Fruit fly (Drosophila melanogaster): ENCODE results near the gene mRpS21.

mRpS21 gene

DNA sequence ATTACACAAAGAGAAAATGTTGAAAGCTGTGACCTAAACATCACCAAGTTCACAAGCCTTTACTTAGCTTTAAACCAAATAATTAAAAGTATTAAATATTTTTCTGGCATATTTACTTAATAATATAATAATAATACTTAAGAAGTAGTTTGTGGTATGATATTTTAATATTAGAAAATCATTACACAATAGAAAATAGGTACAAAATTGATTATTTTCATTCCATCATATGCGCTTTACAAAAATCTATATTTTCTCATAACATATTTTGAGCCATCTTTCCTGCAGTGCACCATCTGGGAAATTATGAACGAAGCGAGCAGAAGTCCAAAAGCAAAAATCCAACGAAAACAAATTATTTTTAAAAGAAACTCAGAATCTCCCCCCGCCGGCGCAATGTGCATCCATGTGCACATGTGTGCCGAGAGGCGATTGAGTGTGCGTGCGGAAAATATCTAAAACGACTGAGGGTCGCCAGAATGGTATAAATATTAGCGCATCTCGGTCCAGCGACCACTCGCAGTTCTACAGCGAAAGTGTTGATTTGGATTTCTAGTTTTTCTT lies 43.9 kb upstream of the mRpS21 start, which contains the start of gene Act87E (continued):
- TF ChIP-seq pros (GFP tag; optimal IDR thresholded peaks at IDR 0.05): peak; percentile 16
- no peak for TF ChIP-seq slp2 (GFP tag; optimal IDR thresholded peaks at IDR 0.05)
- no peak for TF ChIP-seq HmgD (GFP tag; optimal IDR thresholded peaks at IDR 0.05)
- TF ChIP-seq CG11456 (GFP tag; IDR thresholded peaks at IDR 0.05): no peak
- no peak for TF ChIP-seq Sry-β (GFP tag; optimal IDR thresholded peaks at IDR 0.05)
- TF ChIP-seq bbx (GFP tag; IDR thresholded peaks at IDR 0.05; ENCODE audit: partially characterized antibody): no peak; the same call in 1 of the 2 replicates
- TF ChIP-seq D19A (tag; optimal IDR thresholded peaks at IDR 0.05): peak; percentile 81
- TF ChIP-seq her (GFP tag; optimal IDR thresholded peaks at IDR 0.05): no peak
- TF ChIP-seq CG18619 (GFP tag; optimal IDR thresholded peaks at IDR 0.05): peak; percentile 59
- TF ChIP-seq CG1832 (GFP tag; optimal IDR thresholded peaks at IDR 0.05): no peak
- no peak for TF ChIP-seq Dad (GFP tag; optimal IDR thresholded peaks at IDR 0.05)
- peak; percentile 54 for TF ChIP-seq CG17385 (GFP tag; optimal IDR thresholded peaks at IDR 0.05)
- TF ChIP-seq chn (GFP tag; optimal IDR thresholded peaks at IDR 0.05): peak; percentile 0
- no peak for TF ChIP-seq Rx (GFP tag; IDR thresholded peaks at IDR 0.05)
- no peak for TF ChIP-seq gt (GFP tag; IDR thresholded peaks at IDR 0.05)
- TF ChIP-seq amos (GFP tag; IDR thresholded peaks at IDR 0.05; ENCODE audit: partially characterized antibody): no peak
- TF ChIP-seq Hsf (GFP tag; optimal IDR thresholded peaks at IDR 0.05): no peak
- TF ChIP-seq Nf-YB (GFP tag; optimal IDR thresholded peaks at IDR 0.05): peak; percentile 47
- peak; percentile 42 for TF ChIP-seq CG2202 (tag; optimal IDR thresholded peaks at IDR 0.05)
- peak; percentile 58 for TF ChIP-seq stc (GFP tag; IDR thresholded peaks at IDR 0.05)
- TF ChIP-seq Lhr (GFP tag; optimal IDR thresholded peaks at IDR 0.05): no peak
- no peak for TF ChIP-seq crp (GFP tag; optimal IDR thresholded peaks at IDR 0.05)
- TF ChIP-seq CG18011 (GFP tag; optimal IDR thresholded peaks at IDR 0.05): no peak
- TF ChIP-seq grau (tag; optimal IDR thresholded peaks at IDR 0.05): peak; percentile 82
- no peak for TF ChIP-seq ems (GFP tag; optimal IDR thresholded peaks at IDR 0.05)
- peak; percentile 78 for TF ChIP-seq CG10267 (tag; optimal IDR thresholded peaks at IDR 0.05)
- no peak for TF ChIP-seq CG17328 (GFP tag; IDR thresholded peaks at IDR 0.05)
- TF ChIP-seq CG4820 (GFP tag; optimal IDR thresholded peaks at IDR 0.05): peak; percentile 15
- TF ChIP-seq aop (GFP tag; IDR thresholded peaks at IDR 0.05): no peak
- TF ChIP-seq CkIIα-i1 (GFP tag; IDR thresholded peaks at IDR 0.05): no peak
- TF ChIP-seq insv (GFP tag; optimal IDR thresholded peaks at IDR 0.05): no peak
- peak; percentile 3 for TF ChIP-seq stwl (tag; optimal IDR thresholded peaks at IDR 0.05)
- no peak for TF ChIP-seq ham (GFP tag; IDR thresholded peaks at IDR 0.05)
- peak; percentile 62; the same call in 2 of the 3 replicates for TF ChIP-seq CG7357 (GFP tag; IDR thresholded peaks at IDR 0.05)
- no peak for TF ChIP-seq mld (GFP tag; IDR thresholded peaks at IDR 0.05; ENCODE audit: partially characterized antibody)
- peak; percentile 29 for TF ChIP-seq HHEX (GFP tag; optimal IDR thresholded peaks at IDR 0.05)
- no peak for TF ChIP-seq bigmax (GFP tag; optimal IDR thresholded peaks at IDR 0.05)
- TF ChIP-seq Aef1 (GFP tag; IDR thresholded peaks at IDR 0.05): 0 out of 3 replicates have a peak, but pooled peaks have one; percentile 30
- peak; percentile 2 for TF ChIP-seq CG10147 (GFP tag; optimal IDR thresholded peaks at IDR 0.05)
- 0 out of 2 replicates have a peak, but pooled peaks have one; percentile 5 for TF ChIP-seq Nf-YA (GFP tag; IDR thresholded peaks at IDR 0.05)
- TF ChIP-seq CG14667 (GFP tag; IDR thresholded peaks at IDR 0.05): no peak

DNA sequence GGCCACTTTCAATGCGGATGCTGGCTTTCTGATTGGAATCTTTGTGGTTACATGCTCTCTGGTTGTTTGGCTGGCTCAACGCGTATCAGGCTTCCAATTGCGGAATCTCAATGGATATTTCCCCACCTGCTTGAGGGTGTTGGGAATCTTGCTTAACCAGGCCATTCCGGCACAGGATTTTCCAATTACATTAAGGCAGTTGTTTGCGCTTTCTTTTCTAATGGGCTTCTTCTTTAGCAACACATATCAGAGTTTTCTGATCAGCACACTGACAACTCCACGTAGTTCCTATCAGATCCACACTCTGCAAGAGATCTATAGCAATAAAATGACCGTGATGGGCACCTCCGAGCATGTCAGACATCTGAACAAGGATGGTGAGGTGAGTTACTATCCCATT lies 40.6 kb upstream of the mRpS21 start:
- TF ChIP-seq insv (GFP tag; optimal IDR thresholded peaks at IDR 0.05): peak in 1 of 2 experiments; percentile 92
- no peak for TF ChIP-seq twi (tag; optimal IDR thresholded peaks at IDR 0.05)
- TF ChIP-seq Ets65A (GFP tag): no peak
- TF ChIP-seq cwo (GFP tag; optimal IDR thresholded peaks at IDR 0.05): no peak
- TF ChIP-seq CG1647 (GFP tag; optimal IDR thresholded peaks at IDR 0.05): no peak
- TF ChIP-seq Elba2 (GFP tag; optimal IDR thresholded peaks at IDR 0.05): peak; percentile 44
- no peak for TF ChIP-seq sens-2 (GFP tag; IDR thresholded peaks at IDR 0.05)
- TF ChIP-seq CG10274 (GFP tag; optimal IDR thresholded peaks at IDR 0.05): no peak
